Fruit fly (Drosophila melanogaster) whole organism, embryonic: ENCODE results near the gene galla-2.

Experiments used
- Antp ChIP-seq: fragments of 200-800 bp; sonication (Bioruptor generic); optimal IDR thresholded peaks from 3 replicates; lab custom pipeline; 2016; ENCODE audit warnings: missing biosample characterization, missing genetic modification characterization
- Atf-2 ChIP-seq: fragments of 200-800 bp; sonication (Bioruptor generic); optimal IDR thresholded peaks from 2 replicates; lab custom pipeline; 2016; ENCODE audit warnings: missing biosample characterization, missing genetic modification characterization
- B-H2 ChIP-seq: fragments of 200-800 bp; sonication (Bioruptor generic); optimal IDR thresholded peaks from 2 replicates; lab custom pipeline; 2018; ENCODE audit warnings: missing biosample characterization, mild to moderate bottlenecking, missing genetic modification characterization
- CG10543 ChIP-seq: fragments of 200-800 bp; sonication (Bioruptor generic); optimal IDR thresholded peaks from 3 replicates; lab custom pipeline; 2017; ENCODE audit warnings: missing biosample characterization, mild to moderate bottlenecking, missing genetic modification characterization, moderate library complexity
- CG10979 ChIP-seq: fragments of 200-800 bp; sonication (Bioruptor generic); optimal IDR thresholded peaks from 2 replicates; lab custom pipeline; 2018; ENCODE audit warnings: missing biosample characterization, mild to moderate bottlenecking, missing genetic modification characterization, moderate library complexity
- CG11695 ChIP-seq: fragments of 200-800 bp; sonication (Bioruptor generic); IDR thresholded peaks from 3 replicates; pipeline ENCODE4 v1.3.6; 2022; ENCODE audit warnings: missing biosample characterization, missing genetic modification characterization
- CG12219 ChIP-seq: fragments of 200-800 bp; sonication (Bioruptor generic); optimal IDR thresholded peaks from 3 replicates; lab custom pipeline; 2018; ENCODE audit warnings: missing biosample characterization, mild to moderate bottlenecking, missing genetic modification characterization
- CG14710 ChIP-seq: fragments of 200-800 bp; sonication (Bioruptor generic); optimal IDR thresholded peaks from 3 replicates; lab custom pipeline; 2019; ENCODE audit warnings: missing biosample characterization, mild to moderate bottlenecking, missing genetic modification characterization, moderate library complexity
- CG1529 ChIP-seq: fragments of 200-800 bp; sonication (Bioruptor generic); optimal IDR thresholded peaks from 3 replicates; lab custom pipeline; 2018; ENCODE audit warnings: missing biosample characterization, missing genetic modification characterization
- CG15479 ChIP-seq: fragments of 200-800 bp; sonication (Bioruptor generic); optimal IDR thresholded peaks from 3 replicates; lab custom pipeline; 2019; ENCODE audit warnings: missing biosample characterization, mild to moderate bottlenecking, missing genetic modification characterization, moderate library complexity
- CG15696 ChIP-seq: fragments of 200-800 bp; sonication (Bioruptor generic); optimal IDR thresholded peaks from 2 replicates; lab custom pipeline; 2019; ENCODE audit warnings: missing biosample characterization, mild to moderate bottlenecking, missing genetic modification characterization, moderate library complexity
- CG17802 ChIP-seq: fragments of 200-800 bp; sonication (Bioruptor generic); optimal IDR thresholded peaks from 2 replicates; lab custom pipeline; 2018; ENCODE audit warnings: missing biosample characterization, mild to moderate bottlenecking, missing genetic modification characterization, moderate library complexity
- CG18262 ChIP-seq: fragments of 200-800 bp; optimal IDR thresholded peaks from 3 replicates; lab custom pipeline; 2019; ENCODE audit warnings: missing biosample characterization, mild to moderate bottlenecking, missing genetic modification characterization, moderate library complexity
- CG2129 ChIP-seq: fragments of 200-800 bp; sonication (Bioruptor generic); IDR thresholded peaks from 2 replicates; pipeline ENCODE4 v1.3.6; 2022; ENCODE audit warnings: missing biosample characterization, missing genetic modification characterization; ENCODE audit not compliant: partially characterized antibody
- CG31224 ChIP-seq: fragments of 200-800 bp; sonication (Bioruptor generic); IDR thresholded peaks from 2 replicates; pipeline ENCODE4 v1.3.6; 2022; ENCODE audit warnings: missing biosample characterization, missing genetic modification characterization
- CG31441 ChIP-seq: fragments of 200-800 bp; sonication (Bioruptor generic); IDR thresholded peaks from 2 replicates; pipeline ENCODE4 v1.3.6; 2022; ENCODE audit warnings: missing biosample characterization, missing genetic modification characterization
- CG3163 ChIP-seq: fragments of 200-800 bp; sonication (Bioruptor generic); optimal IDR thresholded peaks from 3 replicates; lab custom pipeline; 2016; ENCODE audit warnings: missing biosample characterization, missing genetic modification characterization
- CG32767 ChIP-seq: fragments of 200-800 bp; sonication (Bioruptor generic); IDR thresholded peaks from 2 replicates; pipeline ENCODE4 v1.3.6; 2022; ENCODE audit warnings: missing biosample characterization, missing genetic modification characterization
- CG3847 ChIP-seq: fragments of 200-800 bp; sonication (Bioruptor generic); IDR thresholded peaks from 2 replicates; pipeline ENCODE4 v1.3.6; 2022; ENCODE audit warnings: missing biosample characterization, missing genetic modification characterization
- CG4360 ChIP-seq: fragments of 200-800 bp; sonication (Bioruptor generic); IDR thresholded peaks from 2 replicates; pipeline ENCODE4 v1.3.6; 2022; ENCODE audit warnings: missing biosample characterization, missing genetic modification characterization
- CG4617 ChIP-seq: fragments of 200-800 bp; sonication (Bioruptor generic); optimal IDR thresholded peaks from 3 replicates; lab custom pipeline; 2016; ENCODE audit warnings: missing biosample characterization, missing genetic modification characterization, borderline replicate concordance
- CG4707 ChIP-seq: fragments of 200-800 bp; sonication (Bioruptor generic); optimal IDR thresholded peaks from 2 replicates; lab custom pipeline; 2018; ENCODE audit warnings: missing biosample characterization, mild to moderate bottlenecking, missing genetic modification characterization, moderate library complexity
- CG6654 ChIP-seq: fragments of 200-800 bp; sonication (Bioruptor generic); optimal IDR thresholded peaks from 2 replicates; lab custom pipeline; 2017; ENCODE audit warnings: missing biosample characterization, mild to moderate bottlenecking, missing genetic modification characterization
- CG7928 ChIP-seq: fragments of 200-800 bp; sonication (Bioruptor generic); optimal IDR thresholded peaks from 2 replicates; lab custom pipeline; 2017; ENCODE audit warnings: missing biosample characterization, mild to moderate bottlenecking, missing genetic modification characterization
- CG8924 ChIP-seq: fragments of 200-800 bp; optimal IDR thresholded peaks from 3 replicates; lab custom pipeline; 2019; ENCODE audit warnings: missing biosample characterization, mild to moderate bottlenecking, missing genetic modification characterization, moderate library complexity
- HHEX ChIP-seq: fragments of 200-800 bp; sonication (Bioruptor generic); optimal IDR thresholded peaks from 3 replicates; lab custom pipeline; 2017; ENCODE audit warnings: missing biosample characterization, mild to moderate bottlenecking, missing genetic modification characterization, missing genetic modification reagents
- Hmr ChIP-seq: fragments of 200-800 bp; sonication (Bioruptor generic); optimal IDR thresholded peaks from 3 replicates; lab custom pipeline; 2017; ENCODE audit warnings: mild to moderate bottlenecking, missing biosample characterization, missing genetic modification reagents, missing genetic modification characterization
- NK7.1 ChIP-seq: fragments of 200-800 bp; sonication (Bioruptor generic); optimal IDR thresholded peaks from 3 replicates; lab custom pipeline; 2016; ENCODE audit warnings: missing biosample characterization, missing genetic modification characterization
- Pdp1 ChIP-seq, 2 experiments: fragments of 200-800 bp; sonication (Bioruptor generic); optimal IDR thresholded peaks; 3 replicates each; lab custom pipeline; 2016; ENCODE audit warnings: missing biosample characterization in 2 of 2, missing genetic modification characterization in 2 of 2, mild to moderate bottlenecking in 1 of 2, moderate library complexity in 1 of 2
- Tbp ChIP-seq: fragments of >200 bp; optimal IDR thresholded peaks from 2 replicates; lab custom pipeline; 2018; ENCODE audit warnings: missing biosample characterization, missing genetic modification characterization
- ab ChIP-seq: fragments of 200-800 bp; sonication (Bioruptor generic); optimal IDR thresholded peaks from 2 replicates; lab custom pipeline; 2016; ENCODE audit warnings: missing biosample characterization, missing genetic modification characterization
- ato ChIP-seq: fragments of 200-800 bp; sonication (Bioruptor generic); IDR thresholded peaks from 2 replicates; pipeline ENCODE4 v1.3.6; 2022; ENCODE audit warnings: missing biosample characterization, missing genetic modification characterization; ENCODE audit not compliant: partially characterized antibody
- bab2 ChIP-seq: fragments of 200-800 bp; sonication (Bioruptor generic); optimal IDR thresholded peaks from 2 replicates; lab custom pipeline; 2016; ENCODE audit warnings: missing biosample characterization, missing genetic modification characterization
- bigmax ChIP-seq: fragments of 200-800 bp; sonication (Bioruptor generic); optimal IDR thresholded peaks from 2 replicates; lab custom pipeline; 2018; ENCODE audit warnings: missing biosample characterization, mild to moderate bottlenecking, missing genetic modification characterization
- cas ChIP-seq: fragments of 200-800 bp; sonication (Bioruptor generic); IDR thresholded peaks from 2 replicates; pipeline ENCODE4 v1.3.6; 2022; ENCODE audit warnings: missing biosample characterization, missing genetic modification characterization
- caup ChIP-seq: fragments of 200-800 bp; sonication (Bioruptor generic); optimal IDR thresholded peaks from 3 replicates; lab custom pipeline; 2017; ENCODE audit warnings: missing biosample characterization, mild to moderate bottlenecking, missing genetic modification characterization, moderate library complexity; ENCODE audit not compliant: severe bottlenecking
- cg ChIP-seq: fragments of 200-800 bp; sonication (Bioruptor generic); optimal IDR thresholded peaks from 3 replicates; lab custom pipeline; 2019; ENCODE audit warnings: missing biosample characterization, mild to moderate bottlenecking, missing genetic modification characterization, moderate library complexity
- danr ChIP-seq: fragments of 200-800 bp; sonication (Bioruptor generic); IDR thresholded peaks from 2 replicates; pipeline ENCODE4 v1.3.6; 2022; ENCODE audit warnings: missing biosample characterization, missing genetic modification characterization
- dpn ChIP-seq, 2 experiments: fragments of 200-800 bp; sonication (Bioruptor generic); optimal IDR thresholded peaks; 3 replicates each; lab custom pipeline; 2016; ENCODE audit warnings: missing biosample characterization in 2 of 2, missing genetic modification characterization in 2 of 2
- emc ChIP-seq: fragments of 200-800 bp; sonication (Bioruptor generic); optimal IDR thresholded peaks from 2 replicates; lab custom pipeline; 2016; ENCODE audit warnings: missing biosample characterization, missing genetic modification characterization
- ewg ChIP-seq: fragments of 200-800 bp; sonication (Bioruptor generic); optimal IDR thresholded peaks from 3 replicates; lab custom pipeline; 2017; ENCODE audit warnings: mild to moderate bottlenecking, missing biosample characterization, missing genetic modification reagents, missing genetic modification characterization
- fd64A ChIP-seq: fragments of 200-800 bp; sonication (Bioruptor generic); optimal IDR thresholded peaks from 3 replicates; lab custom pipeline; 2018; ENCODE audit warnings: missing biosample characterization, mild to moderate bottlenecking, missing genetic modification characterization
- jing ChIP-seq: fragments of 200-800 bp; sonication (Bioruptor generic); optimal IDR thresholded peaks from 2 replicates; lab custom pipeline; 2018; ENCODE audit warnings: missing biosample characterization, mild to moderate bottlenecking, missing genetic modification characterization
- kni ChIP-seq: fragments of 200-800 bp; sonication (Bioruptor generic); optimal IDR thresholded peaks from 3 replicates; lab custom pipeline; 2017; ENCODE audit warnings: mild to moderate bottlenecking, missing biosample characterization, missing genetic modification reagents, missing genetic modification characterization
- nau ChIP-seq: fragments of 200-800 bp; sonication (Bioruptor generic); optimal IDR thresholded peaks from 3 replicates; lab custom pipeline; 2017; ENCODE audit warnings: missing biosample characterization, mild to moderate bottlenecking, missing genetic modification characterization, missing genetic modification reagents
- nerfin-1 ChIP-seq: fragments of 200-800 bp; sonication (Bioruptor generic); optimal IDR thresholded peaks from 3 replicates; lab custom pipeline; 2019; ENCODE audit warnings: missing biosample characterization, mild to moderate bottlenecking, missing genetic modification characterization, moderate library complexity
- sqz ChIP-seq: fragments of 200-800 bp; sonication (Bioruptor generic); optimal IDR thresholded peaks from 3 replicates; lab custom pipeline; 2018; ENCODE audit warnings: missing biosample characterization, mild to moderate bottlenecking, missing genetic modification characterization
- wdn ChIP-seq: fragments of 200-800 bp; sonication (Bioruptor generic); IDR thresholded peaks from 2 replicates; pipeline ENCODE4 v1.3.6; 2022; ENCODE audit warnings: missing biosample characterization, missing genetic modification characterization
- z ChIP-seq: fragments of 200-800 bp; sonication (Bioruptor generic); IDR thresholded peaks from 3 replicates; pipeline ENCODE4 v1.3.6; 2022; ENCODE audit warnings: missing biosample characterization, missing genetic modification characterization
- zfh1 ChIP-seq: fragments of 200-800 bp; sonication (Bioruptor generic); IDR thresholded peaks from 3 replicates; pipeline ENCODE4 v1.3.6; 2022; ENCODE audit warnings: missing biosample characterization, missing genetic modification characterization

The galla-2 gene

dm6 chr3L:10858569-10858968 is 24.1 kb upstream of the galla-2 start (continued):
- TF ChIP-seq CG7928 (GFP tag; lab: Kevin White, UChicago) (no peak), CG15479 (GFP tag; lab: Kevin White, UChicago) (peak; percentile 84), kni (GFP tag; lab: Kevin White, UChicago) (peak; percentile 48), HHEX (GFP tag; lab: Kevin White, UChicago) (peak; percentile 15), emc (no peak), Pdp1 (GFP tag; optimal IDR thresholded peaks at IDR 0.05; lab: Kevin White, UChicago) (peak in 1 of 2 experiments; percentile 13), ewg (GFP tag; lab: Kevin White, UChicago) (no peak), sqz (GFP tag; lab: Kevin White, UChicago) (peak; percentile 24), bab2 (GFP tag; lab: Kevin White, UChicago) (peak; percentile 43), nerfin-1 (tag; lab: Kevin White, UChicago) (peak; percentile 48), B-H2 (GFP tag; lab: Kevin White, UChicago) (no peak), caup (GFP tag; lab: Kevin White, UChicago) (no peak), CG15696 (tag; lab: Kevin White, UChicago) (peak; percentile 65), ab (GFP tag; lab: Kevin White, UChicago) (no peak), cg (peak; percentile 15), CG10543 (GFP tag; lab: Kevin White, UChicago) (no peak), Atf-2 (GFP tag; lab: Kevin White, UChicago) (peak; percentile 3), CG4617 (GFP tag; lab: Kevin White, UChicago) (no peak), CG2129 (GFP tag; lab: Robert Waterston, UW) (no peak), CG4707 (GFP tag; lab: Kevin White, UChicago) (peak; percentile 15), wdn (GFP tag; lab: Robert Waterston, UW) (no peak), dpn (GFP tag; optimal IDR thresholded peaks at IDR 0.05; lab: Kevin White, UChicago) (peak in 1 of 2 experiments; percentile 10), z (GFP tag; lab: Robert Waterston, UW) (no peak), CG1529 (GFP tag; lab: Kevin White, UChicago) (peak; percentile 48), CG3163 (GFP tag; lab: Kevin White, UChicago) (peak; percentile 2), CG31224 (GFP tag; lab: Robert Waterston, UW) (no peak), danr (GFP tag; lab: Robert Waterston, UW) (no peak), cas (no peak), zfh1 (GFP tag; lab: Robert Waterston, UW) (0 out of 3 replicates have a peak, but pooled peaks have one; percentile 41), CG17802 (tag; lab: Kevin White, UChicago) (no peak), CG18262 (tag; lab: Kevin White, UChicago) (peak; percentile 22), fd64A (peak; percentile 31), CG11695 (GFP tag; lab: Robert Waterston, UW) (no peak), bigmax (GFP tag; lab: Kevin White, UChicago) (no peak), nau (GFP tag; lab: Kevin White, UChicago) (peak; percentile 37), CG8924 (peak; percentile 15), CG3847 (no peak), CG31441 (GFP tag; lab: Robert Waterston, UW) (0 out of 2 replicates have a peak, but pooled peaks have one; percentile 11), ato (GFP tag; lab: Robert Waterston, UW) (no peak), CG12219 (peak; percentile 4), CG6654 (GFP tag; lab: Kevin White, UChicago) (no peak), Tbp (GFP tag; lab: Kevin White, UChicago) (no peak), NK7.1 (GFP tag; lab: Kevin White, UChicago) (no peak), CG10979 (tag; lab: Kevin White, UChicago) (peak; percentile 7), jing (GFP tag; lab: Kevin White, UChicago) (no peak), CG4360 (peak; percentile 69; the same call in 1 of the 2 replicates), CG14710 (peak; percentile 35), CG32767 (GFP tag; lab: Robert Waterston, UW) (no peak), Antp (GFP tag; lab: Kevin White, UChicago) (no peak), Hmr (GFP tag; lab: Kevin White, UChicago) (no peak)
